Fruit fly (Drosophila melanogaster): ENCODE measurements around the gene Sf3a1.

The Sf3a1 gene

DNA sequence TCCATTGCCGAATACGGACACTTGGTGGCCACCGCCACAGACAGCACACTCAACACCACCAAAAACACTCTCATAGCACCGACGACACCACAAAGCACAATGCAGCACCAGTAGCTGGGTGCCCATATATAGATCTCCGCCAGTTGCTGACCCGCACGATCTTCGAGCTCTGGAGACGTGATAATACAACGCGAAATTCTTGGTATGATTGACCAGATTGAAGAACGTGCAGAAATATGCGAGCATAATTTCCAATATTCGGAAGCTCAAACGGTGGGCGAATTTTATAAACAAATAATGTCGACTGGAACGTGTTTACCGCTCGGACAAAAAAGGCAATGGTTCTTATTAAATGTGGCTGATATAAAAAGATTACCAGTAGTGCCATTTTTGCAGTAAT is 33.8 kb upstream of the Sf3a1 start, which contains the start of gene CG4009:
TSS of gene CG4009 (minus strand) at position 101 of the 400 bp plus-strand sequence.
- TF ChIP-seq gl (tag; optimal IDR thresholded peaks at IDR 0.05) (no peak), rn (GFP tag; IDR thresholded peaks at IDR 0.05) (no peak), fd96Ca (GFP tag; IDR thresholded peaks at IDR 0.05) (no peak), Pif1B (GFP tag; optimal IDR thresholded peaks at IDR 0.05) (no peak), CG17806 (tag; optimal IDR thresholded peaks at IDR 0.05) (no peak), Pif1A (GFP tag; optimal IDR thresholded peaks at IDR 0.05) (no peak), CG14655 (GFP tag; optimal IDR thresholded peaks at IDR 0.05) (no peak), CG8159 (tag; optimal IDR thresholded peaks at IDR 0.05) (no peak), CG32121 (GFP tag; IDR thresholded peaks at IDR 0.05) (no peak), CG8301 (tag; optimal IDR thresholded peaks at IDR 0.05) (no peak), CG9948 (tag; optimal IDR thresholded peaks at IDR 0.05) (no peak), CG4496 (GFP tag; IDR thresholded peaks at IDR 0.05) (no peak), Snoo (tag; optimal IDR thresholded peaks at IDR 0.05) (no peak)

DNA sequence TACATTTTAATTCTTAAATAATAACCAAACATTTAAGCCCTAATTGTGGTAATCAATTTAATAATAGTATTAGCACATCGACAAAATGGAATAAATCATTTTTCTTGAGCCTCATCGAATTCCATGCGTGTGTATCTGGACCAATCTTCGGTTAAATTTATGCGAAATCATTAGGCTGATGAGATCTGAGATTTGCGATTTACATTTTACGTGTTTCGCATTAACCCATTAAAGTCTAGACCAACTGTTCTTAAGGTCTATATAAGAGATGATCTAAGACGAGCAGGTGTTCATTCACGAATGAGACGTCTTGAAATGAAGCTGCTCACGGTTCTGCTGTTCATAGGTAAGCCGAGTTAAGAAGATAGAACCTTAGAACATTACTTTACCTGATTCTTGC is 29.3 kb upstream of the Sf3a1 start, which contains the start of gene CG31268:
TSS of gene CG31268 (plus strand) at position 301 of the 400 bp plus-strand sequence.
- TF ChIP-seq CG13204 (GFP tag; optimal IDR thresholded peaks at IDR 0.05) (no peak), CG15710 (tag; optimal IDR thresholded peaks at IDR 0.05) (no peak), CG12605 (GFP tag; IDR thresholded peaks at IDR 0.05) (no peak), Ets98B (GFP tag; IDR thresholded peaks at IDR 0.05) (no peak), Pif1A (GFP tag; optimal IDR thresholded peaks at IDR 0.05) (no peak), CG14655 (GFP tag; optimal IDR thresholded peaks at IDR 0.05) (no peak), CG34367 (tag; optimal IDR thresholded peaks at IDR 0.05) (no peak), rn (GFP tag; IDR thresholded peaks at IDR 0.05) (no peak), D1 (tag; optimal IDR thresholded peaks at IDR 0.05) (no peak), Snoo (tag; optimal IDR thresholded peaks at IDR 0.05) (no peak), CG9948 (tag; optimal IDR thresholded peaks at IDR 0.05) (no peak), CG8301 (tag; optimal IDR thresholded peaks at IDR 0.05) (no peak), CG8159 (tag; optimal IDR thresholded peaks at IDR 0.05) (no peak), CG10348 (GFP tag; IDR thresholded peaks at IDR 0.05) (no peak)

DNA sequence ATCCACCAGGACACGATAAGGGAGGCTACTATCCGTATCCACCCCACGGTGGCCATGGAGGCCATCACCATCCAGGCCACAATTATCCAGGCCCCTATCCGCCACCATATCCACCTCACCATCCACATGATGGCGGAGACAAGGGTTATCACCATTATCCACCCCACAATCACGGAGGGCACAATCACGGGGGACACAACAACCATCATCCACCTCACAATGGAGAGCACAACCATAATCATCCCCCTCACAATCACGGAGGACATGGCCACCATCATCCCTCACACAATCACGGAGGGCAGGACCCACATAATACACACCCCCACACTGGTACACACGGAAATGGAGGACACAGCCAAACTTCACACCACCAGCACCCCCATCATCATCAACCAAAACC is 27.6 kb upstream of the Sf3a1 start:
- TF ChIP-seq rn (GFP tag; IDR thresholded peaks at IDR 0.05): no peak
- TF ChIP-seq Pif1B (GFP tag; optimal IDR thresholded peaks at IDR 0.05): no peak
- TF ChIP-seq Snoo (tag; optimal IDR thresholded peaks at IDR 0.05): no peak
- TF ChIP-seq CG4496 (GFP tag; IDR thresholded peaks at IDR 0.05): no peak
- TF ChIP-seq Ets98B (GFP tag; IDR thresholded peaks at IDR 0.05): no peak

DNA sequence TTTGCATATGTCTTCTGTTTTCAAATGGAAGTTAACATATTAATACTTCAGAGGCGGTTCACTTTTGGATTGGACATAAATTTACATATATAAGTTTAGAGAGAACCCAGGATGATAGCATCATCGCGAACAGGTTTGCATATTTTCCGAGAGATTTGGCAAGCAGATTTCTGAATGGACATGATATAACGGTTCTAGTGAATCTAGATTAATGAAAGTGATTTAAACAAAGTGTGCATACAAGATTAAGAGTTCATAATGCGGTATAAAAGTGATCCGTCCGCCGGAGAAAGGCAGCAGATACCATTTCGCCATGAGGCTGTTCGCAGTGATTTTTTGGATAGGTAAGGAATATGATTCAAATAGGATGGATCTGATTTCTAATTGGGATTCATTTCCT is 26.2 kb upstream of the Sf3a1 start, which contains the start of gene CG5225:
TSS of gene CG5225 (plus strand) at position 301 of the 400 bp plus-strand sequence.
- no peak for TF ChIP-seq CG13204 (GFP tag; optimal IDR thresholded peaks at IDR 0.05)
- TF ChIP-seq gl (tag; optimal IDR thresholded peaks at IDR 0.05): no peak
- TF ChIP-seq CG14655 (GFP tag; optimal IDR thresholded peaks at IDR 0.05): no peak
- TF ChIP-seq Ets98B (GFP tag; IDR thresholded peaks at IDR 0.05): no peak
- no peak for TF ChIP-seq Snoo (tag; optimal IDR thresholded peaks at IDR 0.05)
- no peak for TF ChIP-seq CG9948 (tag; optimal IDR thresholded peaks at IDR 0.05)
- no peak for TF ChIP-seq CG12605 (GFP tag; IDR thresholded peaks at IDR 0.05)
- no peak for TF ChIP-seq CG10348 (GFP tag; IDR thresholded peaks at IDR 0.05)
- no peak for TF ChIP-seq CG15710 (tag; optimal IDR thresholded peaks at IDR 0.05)
- TF ChIP-seq CG32121 (GFP tag; IDR thresholded peaks at IDR 0.05): no peak
- no peak for TF ChIP-seq Pif1B (GFP tag; optimal IDR thresholded peaks at IDR 0.05)
- no peak for TF ChIP-seq fd96Ca (GFP tag; IDR thresholded peaks at IDR 0.05)
- no peak for TF ChIP-seq D1 (tag; optimal IDR thresholded peaks at IDR 0.05)
- no peak for TF ChIP-seq rn (GFP tag; IDR thresholded peaks at IDR 0.05)
- TF ChIP-seq CG17806 (tag; optimal IDR thresholded peaks at IDR 0.05): no peak
- TF ChIP-seq CG8159 (tag; optimal IDR thresholded peaks at IDR 0.05): no peak

DNA sequence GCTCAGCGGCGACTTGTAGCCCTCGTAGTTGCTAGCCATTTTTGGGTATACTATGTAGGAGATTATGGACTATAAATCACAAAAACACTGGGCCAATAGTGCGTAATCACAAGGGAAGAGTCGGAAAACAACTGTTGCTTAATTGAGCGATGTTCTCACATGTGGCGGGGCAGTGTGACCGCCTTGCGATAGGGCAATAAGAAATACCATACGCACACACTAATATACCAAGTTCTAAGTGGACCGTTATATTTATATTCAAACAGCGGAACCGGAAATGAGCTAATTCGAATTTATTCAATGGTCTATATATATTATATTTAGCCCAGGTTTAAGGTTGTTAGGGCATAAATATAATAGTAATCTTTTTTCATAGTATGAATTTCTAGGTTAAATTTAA is 18.8 kb upstream of the Sf3a1 start, which contains the start of gene Adsl:
TSS of gene Adsl (minus strand) at position 165 of the 400 bp plus-strand sequence.
- TF ChIP-seq CG8159 (tag; optimal IDR thresholded peaks at IDR 0.05) (peak; percentile 39), D1 (tag; optimal IDR thresholded peaks at IDR 0.05) (peak; percentile 61), CG8301 (tag; optimal IDR thresholded peaks at IDR 0.05) (peak; percentile 9), Snoo (tag; optimal IDR thresholded peaks at IDR 0.05) (peak; percentile 79), CG12605 (GFP tag; IDR thresholded peaks at IDR 0.05) (peak; percentile 78), CG34367 (tag; optimal IDR thresholded peaks at IDR 0.05) (no peak), CG9948 (tag; optimal IDR thresholded peaks at IDR 0.05) (no peak), Pif1B (GFP tag; optimal IDR thresholded peaks at IDR 0.05) (peak; percentile 8), Pif1A (GFP tag; optimal IDR thresholded peaks at IDR 0.05) (peak; percentile 59), gl (tag; optimal IDR thresholded peaks at IDR 0.05) (no peak), CG4496 (GFP tag; IDR thresholded peaks at IDR 0.05) (peak; percentile 53), CG14655 (GFP tag; optimal IDR thresholded peaks at IDR 0.05) (no peak), CG17806 (tag; optimal IDR thresholded peaks at IDR 0.05) (no peak)

DNA sequence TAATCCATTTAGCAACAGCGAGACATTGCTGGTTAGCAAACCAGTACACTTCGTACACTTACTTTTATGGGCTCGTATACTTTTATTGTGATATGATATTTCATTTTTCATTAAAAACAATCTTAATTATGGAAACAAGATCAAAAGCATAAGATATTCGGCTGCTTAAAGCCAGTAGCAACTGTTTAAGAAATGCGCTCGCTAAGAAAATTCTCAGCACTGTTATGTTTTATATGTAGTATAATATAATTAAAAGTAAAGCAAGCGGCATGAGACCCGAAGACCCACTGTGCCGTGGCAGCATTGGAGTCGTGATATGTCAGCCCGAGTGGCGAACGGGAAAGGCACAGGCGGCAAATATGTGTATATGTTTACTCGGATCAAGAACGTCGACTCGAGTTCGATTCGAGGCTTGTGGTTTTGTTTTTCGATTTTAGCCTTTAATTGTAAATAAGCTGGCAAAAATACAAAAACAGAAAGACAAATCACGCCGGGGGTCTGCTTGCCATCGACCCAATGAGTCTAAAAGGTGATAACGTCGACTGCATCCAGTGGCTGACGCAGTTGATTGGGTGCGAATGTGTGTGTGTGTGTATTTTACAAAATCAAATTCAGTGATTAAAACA is 16.9 kb upstream of the Sf3a1 start:
- TF ChIP-seq CG10348 (GFP tag; IDR thresholded peaks at IDR 0.05) (no peak), Snoo (tag; optimal IDR thresholded peaks at IDR 0.05) (no peak), Pif1B (GFP tag; optimal IDR thresholded peaks at IDR 0.05) (no peak), EcR (GFP tag; optimal IDR thresholded peaks at IDR 0.05) (peak; percentile 76), CG14655 (GFP tag; optimal IDR thresholded peaks at IDR 0.05) (peak; percentile 47), CG34367 (tag; optimal IDR thresholded peaks at IDR 0.05) (no peak), CG17806 (tag; optimal IDR thresholded peaks at IDR 0.05) (peak; percentile 22), CG15710 (tag; optimal IDR thresholded peaks at IDR 0.05) (no peak), CG8301 (tag; optimal IDR thresholded peaks at IDR 0.05) (peak; percentile 8), gl (tag; optimal IDR thresholded peaks at IDR 0.05) (peak; percentile 53), CG13204 (GFP tag; optimal IDR thresholded peaks at IDR 0.05) (peak; percentile 33), Pif1A (GFP tag; optimal IDR thresholded peaks at IDR 0.05) (peak; percentile 6), rn (GFP tag; IDR thresholded peaks at IDR 0.05) (no peak), CG9948 (tag; optimal IDR thresholded peaks at IDR 0.05) (peak; percentile 19), Ets98B (GFP tag; IDR thresholded peaks at IDR 0.05) (no peak), D1 (tag; optimal IDR thresholded peaks at IDR 0.05) (no peak), CG4496 (GFP tag; IDR thresholded peaks at IDR 0.05) (0 out of 3 replicates have a peak, but pooled peaks have one; percentile 17), CG12605 (GFP tag; IDR thresholded peaks at IDR 0.05) (no peak), CG8159 (tag; optimal IDR thresholded peaks at IDR 0.05) (peak; percentile 51), fd96Ca (GFP tag; IDR thresholded peaks at IDR 0.05) (no peak)

Data from whole organism, pupa.